Worm (Caenorhabditis elegans) whole organism, mixed stage, embryonic: ENCODE data around the gene acp-2.
"Not testable (repeated sequence)": the region's sequence is repeated elsewhere in the genome, so short reads cannot be mapped to it uniquely, and the experiment has no call there.

ENCODE experiments used
- M03D4.4 ChIP-seq: sonication (generic microtip); optimal IDR thresholded peaks from 2 replicates; lab custom pipeline; 2017; ENCODE audit warnings: mild to moderate bottlenecking, missing genetic modification characterization, missing compliant biosample characterization
- ceh-39 ChIP-seq: fragments of 150-350 bp; optimal IDR thresholded peaks from 2 replicates; lab custom pipeline; 2014; ENCODE audit warnings: missing biosample characterization, missing genetic modification characterization
- ceh-43 ChIP-seq: fragments of 200-800 bp; sonication (Bioruptor generic); optimal IDR thresholded peaks from 2 replicates; lab custom pipeline; 2018; ENCODE audit warnings: mild to moderate bottlenecking, missing genetic modification characterization, moderate library complexity, missing compliant biosample characterization
- ceh-83 ChIP-seq: fragments of 200-800 bp; sonication (Bioruptor generic); optimal IDR thresholded peaks from 2 replicates; lab custom pipeline; 2018; ENCODE audit warnings: mild to moderate bottlenecking, missing genetic modification characterization, missing compliant biosample characterization
- ces-1 ChIP-seq: fragments of 150-350 bp; optimal IDR thresholded peaks from 2 replicates; lab custom pipeline; 2014; ENCODE audit warnings: missing biosample characterization, missing genetic modification reagents, missing genetic modification characterization
- cnd-1 ChIP-seq: fragments of 200-800 bp; sonication (Bioruptor generic); optimal IDR thresholded peaks from 2 replicates; lab custom pipeline; 2018; ENCODE audit warnings: mild to moderate bottlenecking, missing genetic modification characterization, missing compliant biosample characterization
- elt-3 ChIP-seq: fragments of 150-350 bp; optimal IDR thresholded peaks from 2 replicates; lab custom pipeline; 2014; ENCODE audit warnings: missing biosample characterization, missing genetic modification characterization
- flh-1 ChIP-seq: fragments of 200-800 bp; sonication (Bioruptor generic); optimal IDR thresholded peaks from 2 replicates; lab custom pipeline; 2018; ENCODE audit warnings: mild to moderate bottlenecking, missing genetic modification characterization, moderate library complexity, missing compliant biosample characterization
- ham-2 ChIP-seq: fragments of 200-800 bp; sonication (Bioruptor generic); optimal IDR thresholded peaks from 2 replicates; lab custom pipeline; 2018; ENCODE audit warnings: mild to moderate bottlenecking, missing genetic modification characterization, missing compliant biosample characterization
- hlh-1 ChIP-seq: fragments of 150-350 bp; optimal IDR thresholded peaks from 2 replicates; lab custom pipeline; 2014; ENCODE audit warnings: missing biosample characterization, missing genetic modification reagents, missing genetic modification characterization
- lin-13 ChIP-seq: fragments of 150-350 bp; optimal IDR thresholded peaks from 2 replicates; lab custom pipeline; 2014; ENCODE audit warnings: missing biosample characterization, missing genetic modification characterization
- lsy-2 ChIP-seq: fragments of 150-350 bp; optimal IDR thresholded peaks from 2 replicates; lab custom pipeline; 2014; ENCODE audit warnings: missing biosample characterization, missing genetic modification characterization
- mab-5 ChIP-seq: fragments of 150-350 bp; optimal IDR thresholded peaks from 2 replicates; lab custom pipeline; 2014; ENCODE audit warnings: missing biosample characterization, missing genetic modification characterization
- mls-2 ChIP-seq: sonication (generic microtip); optimal IDR thresholded peaks from 2 replicates; lab custom pipeline; 2016; ENCODE audit warnings: mild to moderate bottlenecking, missing genetic modification characterization, moderate library complexity, missing compliant biosample characterization
- nhr-12 ChIP-seq: fragments of 150-350 bp; optimal IDR thresholded peaks from 2 replicates; lab custom pipeline; 2014; ENCODE audit warnings: missing biosample characterization, missing genetic modification characterization
- nhr-2 ChIP-seq: fragments of 150-350 bp; optimal IDR thresholded peaks from 2 replicates; lab custom pipeline; 2014; ENCODE audit warnings: missing biosample characterization, missing genetic modification characterization
- nhr-237 ChIP-seq: fragments of 150-350 bp; optimal IDR thresholded peaks from 2 replicates; lab custom pipeline; 2014; ENCODE audit warnings: missing biosample characterization, missing genetic modification characterization
- pha-4 ChIP-seq: fragments of 150-350 bp; optimal IDR thresholded peaks from 2 replicates; lab custom pipeline; 2018; ENCODE audit warnings: missing biosample characterization, missing genetic modification reagents, missing genetic modification characterization
- sem-2 ChIP-seq: fragments of 200-800 bp; sonication (Bioruptor generic); optimal IDR thresholded peaks from 2 replicates; lab custom pipeline; 2018; ENCODE audit warnings: mild to moderate bottlenecking, missing genetic modification characterization, missing compliant biosample characterization
- snpc-4 ChIP-seq: fragments of 150-350 bp; optimal IDR thresholded peaks from 2 replicates; lab custom pipeline; 2014; ENCODE audit warnings: missing biosample characterization, missing genetic modification characterization
- sptf-1 ChIP-seq: sonication (generic microtip); optimal IDR thresholded peaks from 2 replicates; lab custom pipeline; 2017; ENCODE audit warnings: mild to moderate bottlenecking, missing genetic modification characterization, moderate library complexity, missing compliant biosample characterization
- tbx-8 ChIP-seq: fragments of 200-800 bp; sonication (Bioruptor generic); optimal IDR thresholded peaks from 2 replicates; lab custom pipeline; 2018; ENCODE audit warnings: mild to moderate bottlenecking, missing genetic modification characterization, moderate library complexity, missing compliant biosample characterization
- unc-120 ChIP-seq: sonication (generic microtip); optimal IDR thresholded peaks from 2 replicates; lab custom pipeline; 2017; ENCODE audit warnings: missing genetic modification characterization, missing compliant biosample characterization; ENCODE audit not compliant: poor library complexity, severe bottlenecking
- unc-62 ChIP-seq: fragments of 150-350 bp; optimal IDR thresholded peaks from 2 replicates; lab custom pipeline; 2014; ENCODE audit warnings: missing biosample characterization, missing genetic modification reagents, missing genetic modification characterization
- zip-8 ChIP-seq: fragments of 150-350 bp; optimal IDR thresholded peaks from 2 replicates; lab custom pipeline; 2014; ENCODE audit warnings: missing biosample characterization, missing genetic modification characterization

acp-2 gene

ce11 chrII:8428947-8429919 is 2.6 kb downstream of the acp-2 start:
- TF ChIP-seq zip-8 (peak; percentile 16), sptf-1 (tag; lab: Kevin White, UChicago) (no peak), lsy-2 (tag; lab: Kevin White, UChicago) (peak; percentile 43), tbx-8 (GFP tag; lab: Kevin White, UChicago) (no peak), ces-1 (GFP tag; lab: Kevin White, UChicago) (no peak)

DNA sequence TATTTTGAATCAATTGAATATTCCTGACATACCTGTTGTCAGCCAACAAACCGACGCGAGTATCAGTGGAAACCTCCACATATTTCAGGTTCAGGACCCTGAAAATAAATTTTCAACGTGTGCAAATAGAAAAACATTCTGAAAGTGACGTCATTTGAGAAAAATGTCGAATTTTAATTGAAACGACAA is 3.2 kb downstream of the acp-2 start, which contains the start of gene F14E5.2:
Gene F14E5.2, minus strand, starts transcription at position 101 of the 189 bp plus-strand sequence.
- TF ChIP-seq flh-1 (GFP tag; lab: Kevin White, UChicago) (no peak), snpc-4 (tag; lab: Kevin White, UChicago) (no peak), sptf-1 (tag; lab: Kevin White, UChicago) (no peak), hlh-1 (tag; lab: Kevin White, UChicago) (no peak), nhr-237 (tag; lab: Kevin White, UChicago) (no peak), nhr-12 (tag; lab: Kevin White, UChicago) (no peak), mab-5 (tag; lab: Kevin White, UChicago) (no peak), ceh-43 (no peak), ham-2 (GFP tag; lab: Kevin White, UChicago) (no peak), M03D4.4 (no peak), ces-1 (GFP tag; lab: Kevin White, UChicago) (no peak), zip-8 (no peak), unc-120 (tag; lab: Kevin White, UChicago) (no peak), lin-13 (tag; lab: Kevin White, UChicago) (no peak), nhr-2 (tag; lab: Kevin White, UChicago) (no peak), elt-3 (tag; lab: Kevin White, UChicago) (no peak)

ce11 chrII:8420775-8421388 is 11.0 kb downstream of the acp-2 start:
- TF ChIP-seq lsy-2 (tag; lab: Kevin White, UChicago) (peak; percentile 76), ceh-39 (tag; lab: Kevin White, UChicago) (no peak)

- TF ChIP-seq mab-5 (tag; lab: Kevin White, UChicago); ceh-83 (GFP tag; lab: Kevin White, UChicago); lsy-2 (tag; lab: Kevin White, UChicago): not testable (repeated sequence)
- TF ChIP-seq, all 35 proteins: peak for 0; not testable (repeated sequence) for 35
These were observed 12.1 kb downstream of the acp-2 start, which contains the start of gene F14E5.8 for ce11 chrII:8419798-8420197. Gene F14E5.8, plus strand, starts transcription at chrII:8420098.

- TF ChIP-seq tbx-8 (GFP tag; lab: Kevin White, UChicago), result no peak
- peak; percentile 76 for TF ChIP-seq lsy-2 (tag; lab: Kevin White, UChicago)
- TF ChIP-seq, all 35 proteins: peak for 1
These were observed 12.8 kb downstream of the acp-2 start for ce11 chrII:8419015-8419414.

- TF ChIP-seq unc-62 (GFP tag; lab: Kevin White, UChicago) (peak; percentile 73), nhr-237 (tag; lab: Kevin White, UChicago) (no peak), pha-4 (tag; lab: Kevin White, UChicago) (no peak), sem-2 (GFP tag; lab: Kevin White, UChicago) (no peak), M03D4.4 (no peak)
- TF ChIP-seq, all 35 proteins: peak for 1
These were observed 14.7 kb downstream of the acp-2 start, which contains the start of gene fdgt-2 for ce11 chrII:8417059-8417668. Gene fdgt-2, plus strand, starts transcription at chrII:8417618.

DNA sequence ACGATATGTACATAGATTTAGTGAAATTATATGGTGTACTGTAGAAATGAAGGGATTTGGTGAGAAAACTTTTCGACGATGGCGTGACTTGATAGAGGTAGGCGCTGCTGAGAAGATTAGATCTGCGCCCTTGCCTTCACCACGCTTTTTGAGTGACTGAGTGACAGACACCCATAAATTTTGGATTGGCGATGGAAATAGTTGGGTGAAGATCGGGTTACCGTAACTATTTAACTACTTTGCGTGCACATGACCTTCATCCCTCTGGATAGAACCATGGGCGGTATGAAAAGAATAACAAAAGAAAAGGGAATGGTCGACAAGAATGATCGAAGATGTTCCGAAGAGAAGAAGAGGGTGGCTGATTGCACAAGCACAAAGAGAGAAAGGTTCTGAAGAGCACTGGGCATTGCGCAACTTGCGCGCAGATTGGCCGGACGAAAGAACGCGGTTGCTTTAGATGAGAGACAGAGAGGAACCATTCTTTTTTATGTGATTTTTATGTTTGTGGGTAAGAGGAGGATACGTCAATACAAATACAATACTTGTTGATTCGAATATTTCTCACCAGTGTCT is 16.3 kb downstream of the acp-2 start:
- TF ChIP-seq nhr-2 (tag; lab: Kevin White, UChicago) (peak; percentile 88), sem-2 (GFP tag; lab: Kevin White, UChicago) (peak; percentile 13), cnd-1 (peak; percentile 17), pha-4 (tag; lab: Kevin White, UChicago) (no peak), flh-1 (GFP tag; lab: Kevin White, UChicago) (no peak), mls-2 (tag; lab: Kevin White, UChicago) (peak; percentile 20), elt-3 (tag; lab: Kevin White, UChicago) (no peak), zip-8 (peak; percentile 89)
